3 fruit fly cellular contexts compared by ENCODE assay signal in the genomic region with DNA sequence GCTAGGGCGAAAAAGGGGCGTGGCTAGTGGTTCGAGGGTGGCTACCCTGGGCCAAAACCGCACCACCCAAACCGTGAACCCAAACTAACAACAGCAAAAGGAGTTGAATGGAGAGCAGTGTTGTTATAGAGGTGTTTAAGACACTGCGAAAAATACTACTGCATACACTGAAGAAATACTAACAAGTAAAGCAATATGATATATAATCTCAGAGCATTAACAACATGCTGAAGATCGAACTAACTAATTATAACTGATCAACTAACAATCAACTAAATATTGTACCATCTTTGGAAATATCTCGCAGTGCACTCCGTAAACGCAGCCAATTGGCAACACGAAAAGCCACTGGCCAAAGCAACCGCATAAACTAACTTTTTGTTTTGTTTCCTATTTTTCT.
TF ChIP-seq lines count a peak whose summit lies in the region.

No protein-coding gene starts in this region.

- TF ChIP-seq CTCF in whole organism, embryonic (GFP tag; optimal IDR thresholded peaks at IDR 0.05; lab: Kevin White, UChicago) = no peak

TF ChIP-seq in whole organism, embryonic, 481 proteins besides CTCF, POLR2A, EP300 and RAD21 (continues in another document):
- TF ChIP-seq CG30403 (GFP tag; optimal IDR thresholded peaks at IDR 0.05; lab: Kevin White, UChicago) (peak; percentile 30), pzg (GFP tag; optimal IDR thresholded peaks at IDR 0.05; lab: Kevin White, UChicago) (no peak), bsh (GFP tag; optimal IDR thresholded peaks at IDR 0.05; lab: Kevin White, UChicago) (peak in 1 of 2 experiments; percentile 41), TFAM (GFP tag; optimal IDR thresholded peaks at IDR 0.05; lab: Kevin White, UChicago) (no peak), E2f1 (GFP tag; IDR thresholded peaks at IDR 0.05; lab: Robert Waterston, UW) (peak; percentile 26; the same call in 1 of the 2 replicates), CG10979 (tag; optimal IDR thresholded peaks at IDR 0.05; lab: Kevin White, UChicago) (peak; percentile 28), ci (GFP tag; IDR thresholded peaks at IDR 0.05; lab: Robert Waterston, UW) (0 out of 3 replicates have a peak, but pooled peaks have one; percentile 53), Sox102F (GFP tag; optimal IDR thresholded peaks at IDR 0.05; lab: Kevin White, UChicago) (peak; percentile 28), dysf (GFP tag; IDR thresholded peaks at IDR 0.05; lab: Robert Waterston, UW) (0 out of 3 replicates have a peak, but pooled peaks have one; percentile 24), dpn (GFP tag; optimal IDR thresholded peaks at IDR 0.05; lab: Kevin White, UChicago) (peak in 1 of 2 experiments; percentile 10), Blimp-1 (GFP tag; optimal IDR thresholded peaks at IDR 0.05; lab: Kevin White, UChicago) (peak; percentile 20), vvl (GFP tag; IDR thresholded peaks at IDR 0.05; lab: Robert Waterston, UW) (0 out of 2 replicates have a peak, but pooled peaks have one; percentile 38), dmrt99B (tag; optimal IDR thresholded peaks at IDR 0.05; lab: Kevin White, UChicago) (peak; percentile 40), sens (GFP tag; lab: Kevin White, UChicago) (peak; percentile 10), CG16815 (GFP tag; optimal IDR thresholded peaks at IDR 0.05; lab: Kevin White, UChicago) (no peak), CG4328 (GFP tag; optimal IDR thresholded peaks at IDR 0.05; lab: Kevin White, UChicago) (no peak), CG11504 (tag; optimal IDR thresholded peaks at IDR 0.05; lab: Kevin White, UChicago) (peak; percentile 37), esg (GFP tag; conservative IDR thresholded peaks at IDR 0.05; lab: Robert Waterston, UW) (0 out of 2 replicates have a peak, but pooled peaks have one; percentile 6), sug (tag; optimal IDR thresholded peaks at IDR 0.05; lab: Kevin White, UChicago) (no peak), CG12391 (tag; optimal IDR thresholded peaks at IDR 0.05; lab: Kevin White, UChicago) (peak; percentile 1), Med (GFP tag; lab: Kevin White, UChicago) (peak; percentile 57), row (GFP tag; IDR thresholded peaks at IDR 0.05; lab: Robert Waterston, UW) (0 out of 3 replicates have a peak, but pooled peaks have one; percentile 13), dmrt11E (tag; optimal IDR thresholded peaks at IDR 0.05; lab: Kevin White, UChicago) (peak; percentile 10), CG7839 (tag; optimal IDR thresholded peaks at IDR 0.05; lab: Kevin White, UChicago) (peak; percentile 2), Hr51 (GFP tag; optimal IDR thresholded peaks at IDR 0.05; lab: Kevin White, UChicago) (peak in 1 of 2 experiments; percentile 12), tin (GFP tag; optimal IDR thresholded peaks at IDR 0.05; lab: Kevin White, UChicago) (peak; percentile 18), NfI (GFP tag; optimal IDR thresholded peaks at IDR 0.05; lab: Kevin White, UChicago) (no peak)

TF ChIP-seq in whole organism, prepupa, 60 proteins besides CTCF, POLR2A, EP300 and RAD21 (continues in another document):
- TF ChIP-seq CG16779 (tag; optimal IDR thresholded peaks at IDR 0.05; lab: Kevin White, UChicago) (no peak), CG6854 (GFP tag; optimal IDR thresholded peaks at IDR 0.05; lab: Kevin White, UChicago) (no peak), fd85E (GFP tag; optimal IDR thresholded peaks at IDR 0.05; lab: Kevin White, UChicago) (no peak), Eip75B (GFP tag; optimal IDR thresholded peaks at IDR 0.05; lab: Kevin White, UChicago) (no peak), Ets21C (GFP tag; optimal IDR thresholded peaks at IDR 0.05; lab: Kevin White, UChicago) (no peak), Hr38 (GFP tag; optimal IDR thresholded peaks at IDR 0.05; lab: Kevin White, UChicago) (no peak), Eip93F (GFP tag; optimal IDR thresholded peaks at IDR 0.05; lab: Kevin White, UChicago) (no peak), CG3032 (tag; optimal IDR thresholded peaks at IDR 0.05; lab: Kevin White, UChicago) (no peak), eg (GFP tag; IDR thresholded peaks at IDR 0.05; lab: Robert Waterston, UW) (0 out of 3 replicates have a peak, but pooled peaks have one; percentile 37), cyc (GFP tag; optimal IDR thresholded peaks at IDR 0.05; lab: Kevin White, UChicago) (no peak), CG11762 (GFP tag; optimal IDR thresholded peaks at IDR 0.05; lab: Kevin White, UChicago; ENCODE audit: insufficient read depth) (no peak), CG11294 (GFP tag; IDR thresholded peaks at IDR 0.05; lab: Robert Waterston, UW) (no peak), CG9139 (GFP tag; optimal IDR thresholded peaks at IDR 0.05; lab: Kevin White, UChicago) (no peak), topi (GFP tag; optimal IDR thresholded peaks at IDR 0.05; lab: Kevin White, UChicago) (no peak), Sox14 (GFP tag; optimal IDR thresholded peaks at IDR 0.05; lab: Kevin White, UChicago) (no peak), acj6 (GFP tag; optimal IDR thresholded peaks at IDR 0.05; lab: Kevin White, UChicago) (no peak), CG8119 (GFP tag; IDR thresholded peaks at IDR 0.05; lab: Robert Waterston, UW) (peak; percentile 38; the same call in 1 of the 3 replicates), Sox15 (GFP tag; optimal IDR thresholded peaks at IDR 0.05; lab: Kevin White, UChicago) (no peak), CG6808 (GFP tag; optimal IDR thresholded peaks at IDR 0.05; lab: Kevin White, UChicago) (no peak), pdm3 (GFP tag; optimal IDR thresholded peaks at IDR 0.05; lab: Kevin White, UChicago) (peak; percentile 24), CG10631 (GFP tag; optimal IDR thresholded peaks at IDR 0.05; lab: Kevin White, UChicago) (no peak), esn (GFP tag; optimal IDR thresholded peaks at IDR 0.05; lab: Kevin White, UChicago) (peak; percentile 3), CG8632 (GFP tag; optimal IDR thresholded peaks at IDR 0.05; lab: Kevin White, UChicago) (no peak), CG15336 (GFP tag; IDR thresholded peaks at IDR 0.05; lab: Robert Waterston, UW) (peak; percentile 39; the same call in 1 of the 2 replicates), CG7368 (GFP tag; optimal IDR thresholded peaks at IDR 0.05; lab: Kevin White, UChicago) (no peak), CG3919 (GFP tag; optimal IDR thresholded peaks at IDR 0.05; lab: Kevin White, UChicago) (peak; percentile 44), CG6276 (GFP tag; optimal IDR thresholded peaks at IDR 0.05; lab: Kevin White, UChicago) (peak; percentile 7), net (GFP tag; optimal IDR thresholded peaks at IDR 0.05; lab: Kevin White, UChicago) (no peak), spab (GFP tag; optimal IDR thresholded peaks at IDR 0.05; lab: Kevin White, UChicago) (no peak), CG4318 (GFP tag; optimal IDR thresholded peaks at IDR 0.05; lab: Kevin White, UChicago) (no peak), Gug (GFP tag; IDR thresholded peaks at IDR 0.05; lab: Robert Waterston, UW) (no peak)

TF ChIP-seq in whole organism, pupa, 21 proteins besides CTCF, POLR2A, EP300 and RAD21:
- TF ChIP-seq D1 (tag; optimal IDR thresholded peaks at IDR 0.05; lab: Kevin White, UChicago) (no peak), CG8301 (tag; optimal IDR thresholded peaks at IDR 0.05; lab: Kevin White, UChicago) (peak; percentile 12), CG14655 (GFP tag; optimal IDR thresholded peaks at IDR 0.05; lab: Kevin White, UChicago) (peak; percentile 23), CG13204 (GFP tag; optimal IDR thresholded peaks at IDR 0.05; lab: Kevin White, UChicago) (no peak), fd96Ca (GFP tag; IDR thresholded peaks at IDR 0.05; lab: Robert Waterston, UW) (0 out of 3 replicates have a peak, but pooled peaks have one; percentile 46), CG17806 (tag; optimal IDR thresholded peaks at IDR 0.05; lab: Kevin White, UChicago) (peak; percentile 12), CG4496 (GFP tag; IDR thresholded peaks at IDR 0.05; lab: Robert Waterston, UW) (peak; percentile 53; the same call in 1 of the 3 replicates), Ets98B (GFP tag; IDR thresholded peaks at IDR 0.05; lab: Robert Waterston, UW) (peak; percentile 31; the same call in 1 of the 2 replicates), CG10348 (GFP tag; IDR thresholded peaks at IDR 0.05; lab: Robert Waterston, UW) (no peak), Pif1A (GFP tag; optimal IDR thresholded peaks at IDR 0.05; lab: Kevin White, UChicago) (peak; percentile 7)

Comparison
In these comparisons a context has a peak if more than half of its experiments do, and no peak if none do; other contexts are left out.
1. Of the 7 proteins assayed by ChIP-seq in both whole organism, embryonic and whole organism, prepupa: peak only in whole organism, embryonic: Blimp-1 and Sox102F; only in whole organism, prepupa: Hr39; in both: none; in neither: 4.